Worm (Caenorhabditis elegans) whole organism, late embryonic: ENCODE measurements around the gene srbc-42.

Experiments used
- che-1 ChIP-seq: sonication (generic microtip); optimal IDR thresholded peaks from 2 replicates; lab custom pipeline; 2016; ENCODE audit warnings: mild to moderate bottlenecking, missing genetic modification characterization, missing compliant biosample characterization
- dmd-4 ChIP-seq: sonication (generic microtip); optimal IDR thresholded peaks from 2 replicates; lab custom pipeline; 2016; ENCODE audit warnings: borderline replicate concordance, missing genetic modification characterization, missing compliant biosample characterization
- dve-1 ChIP-seq: sonication (generic microtip); optimal IDR thresholded peaks from 2 replicates; lab custom pipeline; 2017; ENCODE audit warnings: antibody characterized with exemption, mild to moderate bottlenecking, missing genetic modification characterization, missing compliant biosample characterization
- elt-4 ChIP-seq: sonication (generic microtip); optimal IDR thresholded peaks from 2 replicates; lab custom pipeline; 2016; ENCODE audit warnings: missing genetic modification characterization, missing compliant biosample characterization
- odd-2 ChIP-seq: sonication (generic microtip); optimal IDR thresholded peaks from 2 replicates; lab custom pipeline; 2017; ENCODE audit warnings: antibody characterized with exemption, mild to moderate bottlenecking, missing genetic modification characterization, missing compliant biosample characterization
- pax-1 ChIP-seq: fragments of 150-350 bp; optimal IDR thresholded peaks from 2 replicates; lab custom pipeline; 2014; ENCODE audit warnings: missing biosample characterization, missing genetic modification characterization
- pha-4 ChIP-seq: fragments of 150-350 bp; optimal IDR thresholded peaks from 2 replicates; lab custom pipeline; 2018; ENCODE audit warnings: missing biosample characterization, missing genetic modification reagents, missing genetic modification characterization

ce11 chrV:2177307-2177764 is 13.7 kb downstream of the srbc-42 start, which contains the start of gene srbc-17:
- TF ChIP-seq odd-2 (no peak), elt-4 (tag; lab: Kevin White, UChicago) (no peak), che-1 (tag; lab: Kevin White, UChicago) (no peak), dmd-4 (tag; lab: Kevin White, UChicago) (no peak), pha-4 (tag; lab: Kevin White, UChicago) (no peak), pax-1 (tag; lab: Kevin White, UChicago) (no peak), dve-1 (tag; lab: Kevin White, UChicago) (no peak)
